Fruit fly (Drosophila melanogaster): ENCODE data around the gene CG8837.

DNA sequence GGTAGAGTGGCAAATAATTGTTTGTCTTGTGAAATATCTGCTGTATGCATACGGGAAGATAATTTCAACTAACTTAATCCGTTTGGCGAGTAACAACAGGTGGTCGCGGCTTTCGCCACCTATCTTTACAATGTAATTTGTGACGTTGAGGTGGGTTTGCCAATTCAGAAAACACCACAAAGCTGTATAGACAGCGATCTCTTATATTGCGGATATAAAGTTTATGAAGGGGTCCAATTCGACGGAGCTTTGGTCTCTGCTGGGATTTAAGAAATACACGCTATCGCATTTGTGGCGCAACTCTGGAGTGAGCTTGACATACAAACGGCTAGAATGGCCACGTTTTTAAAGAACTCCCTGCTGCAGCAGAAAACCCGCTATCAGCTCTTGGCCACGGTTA is 7.6 kb downstream of the CG8837 start, which contains the start of gene CG33282:
- TF ChIP-seq Pif1B (GFP tag; optimal IDR thresholded peaks at IDR 0.05) = no peak
- TF ChIP-seq CG4496 (GFP tag; IDR thresholded peaks at IDR 0.05) = no peak
- no peak for TF ChIP-seq CG12605 (GFP tag; IDR thresholded peaks at IDR 0.05)
- no peak for TF ChIP-seq CG8159 (tag; optimal IDR thresholded peaks at IDR 0.05)
- TF ChIP-seq CG10348 (GFP tag; IDR thresholded peaks at IDR 0.05) = no peak
- TF ChIP-seq CG32121 (GFP tag; IDR thresholded peaks at IDR 0.05) = no peak
- no peak for TF ChIP-seq fd96Ca (GFP tag; IDR thresholded peaks at IDR 0.05)
- TF ChIP-seq CG34367 (tag; optimal IDR thresholded peaks at IDR 0.05) = no peak
- TF ChIP-seq rn (GFP tag; IDR thresholded peaks at IDR 0.05) = no peak
- TF ChIP-seq CG17806 (tag; optimal IDR thresholded peaks at IDR 0.05) = no peak

All from whole organism, pupa.